Worm (Caenorhabditis elegans): ENCODE data around the gene nhr-156.

DNA sequence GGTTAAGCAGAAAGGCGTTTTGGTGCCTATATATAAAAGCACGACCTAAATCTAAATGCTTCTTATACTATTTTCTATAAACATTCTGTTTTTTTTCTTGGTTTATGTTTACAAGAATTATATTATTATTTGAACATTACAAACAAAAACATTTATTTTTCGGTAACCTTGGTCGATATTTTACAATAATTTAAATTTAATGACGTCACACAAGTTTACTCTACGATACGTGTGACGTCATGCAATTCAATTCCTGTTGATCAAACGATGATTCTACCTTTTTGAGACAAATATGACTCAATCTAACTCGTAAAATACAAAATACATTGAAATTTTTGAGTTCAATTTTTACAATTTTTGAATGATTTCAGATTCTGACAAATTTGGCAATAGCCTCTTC is 9.9 kb upstream of the nhr-156 start:
- TF ChIP-seq nhr-11 (tag; optimal IDR thresholded peaks at IDR 0.05) (no peak), ceh-31 (tag; optimal IDR thresholded peaks at IDR 0.05) (no peak), ceh-24 (tag; optimal IDR thresholded peaks at IDR 0.05) (no peak), ama-1 (optimal IDR thresholded peaks at IDR 0.05) (no peak), fkh-10 (GFP tag; optimal IDR thresholded peaks at IDR 0.05) (no peak), ceh-19 (GFP tag; optimal IDR thresholded peaks at IDR 0.05) (no peak), syd-9 (tag; optimal IDR thresholded peaks at IDR 0.05) (no peak), ceh-30 (tag; optimal IDR thresholded peaks at IDR 0.05) (no peak)

Data from whole organism, late embryonic.